Fruit fly (Drosophila melanogaster) Kc167 (cell line): ENCODE measurements around the gene aqz.

Experiments
- Myc ChIP-seq: fragments of >200 bp; optimal IDR thresholded peaks from 2 replicates; lab custom pipeline; 2017; ENCODE audit warnings: missing external identifiers
- h ChIP-seq: fragments of >200 bp; optimal IDR thresholded peaks from 3 replicates; lab custom pipeline; 2018; ENCODE audit warnings: missing external identifiers
- insv ChIP-seq: fragments of >200 bp; optimal IDR thresholded peaks from 3 replicates; lab custom pipeline; 2018; ENCODE audit warnings: missing external identifiers
- psq ChIP-seq: fragments of >200 bp; optimal IDR thresholded peaks from 2 replicates; lab custom pipeline; 2017; ENCODE audit warnings: missing external identifiers
- ttk ChIP-seq: sonication (Bioruptor generic); optimal IDR thresholded peaks from 2 replicates; lab custom pipeline; 2017; ENCODE audit warnings: missing external identifiers

DNA sequence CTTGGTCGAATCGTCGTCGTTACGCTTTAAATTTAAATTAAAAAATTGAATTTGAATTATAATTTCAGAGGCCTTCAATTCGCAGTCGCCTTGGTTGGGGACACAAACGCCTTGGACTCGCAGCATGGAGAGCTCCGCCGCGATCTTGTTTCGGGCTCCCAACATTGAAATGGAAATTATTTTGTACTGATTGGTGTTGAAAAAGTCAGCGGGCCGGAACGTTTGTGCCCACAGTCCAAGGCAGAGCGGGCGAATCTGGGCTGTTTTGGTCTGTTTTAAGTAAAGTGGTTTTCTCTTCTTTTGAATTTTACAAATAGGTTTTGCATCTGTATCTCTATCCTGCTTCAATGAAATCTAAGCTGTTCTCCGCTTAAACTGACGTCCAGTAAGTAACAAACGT lies 5.4 kb downstream of the aqz start:
- TF ChIP-seq Myc (no peak), h (lab: Kevin White, UChicago) (no peak), insv (lab: Kevin White, UChicago) (no peak), psq (lab: Kevin White, UChicago) (no peak), ttk (no peak)
